Worm (Caenorhabditis elegans): Measurements from ENCODE around the gene irld-20.

irld-20 gene

ce11 chrIII:12755048-12755447 lies 4.1 kb downstream of the irld-20 start, which contains the start of gene srw-10:
Gene srw-10, plus strand, starts transcription at chrIII:12755348.
- TF ChIP-seq hlh-8 (tag; optimal IDR thresholded peaks at IDR 0.05) (no peak), dmd-4 (tag; optimal IDR thresholded peaks at IDR 0.05; ENCODE audit: borderline replicate concordance) (no peak), hlh-30 (tag; optimal IDR thresholded peaks at IDR 0.05; ENCODE audit: insufficient read depth) (no peak), lim-6 (tag; optimal IDR thresholded peaks at IDR 0.05) (no peak), ceh-24 (tag; optimal IDR thresholded peaks at IDR 0.05) (no peak), che-1 (tag; optimal IDR thresholded peaks at IDR 0.05) (no peak), tbx-7 (tag; optimal IDR thresholded peaks at IDR 0.05) (no peak), pha-4 (tag; optimal IDR thresholded peaks at IDR 0.05) (no peak), ceh-30 (tag; optimal IDR thresholded peaks at IDR 0.05) (no peak), rnt-1 (tag; optimal IDR thresholded peaks at IDR 0.05) (no peak), ceh-48 (tag; optimal IDR thresholded peaks at IDR 0.05) (no peak), pqm-1 (tag; optimal IDR thresholded peaks at IDR 0.05) (no peak), unc-3 (GFP tag; conservative IDR thresholded peaks at IDR 0.05) (no peak), unc-3 (tag; optimal IDR thresholded peaks at IDR 0.05) (no peak), pha-2 (tag; optimal IDR thresholded peaks at IDR 0.05) (no peak), K09A11.1 (tag; optimal IDR thresholded peaks at IDR 0.05; ENCODE audit: insufficient read depth) (no peak), syd-9 (tag; optimal IDR thresholded peaks at IDR 0.05) (no peak), ceh-2 (tag; optimal IDR thresholded peaks at IDR 0.05) (no peak), nhr-232 (tag; optimal IDR thresholded peaks at IDR 0.05) (no peak)

DNA sequence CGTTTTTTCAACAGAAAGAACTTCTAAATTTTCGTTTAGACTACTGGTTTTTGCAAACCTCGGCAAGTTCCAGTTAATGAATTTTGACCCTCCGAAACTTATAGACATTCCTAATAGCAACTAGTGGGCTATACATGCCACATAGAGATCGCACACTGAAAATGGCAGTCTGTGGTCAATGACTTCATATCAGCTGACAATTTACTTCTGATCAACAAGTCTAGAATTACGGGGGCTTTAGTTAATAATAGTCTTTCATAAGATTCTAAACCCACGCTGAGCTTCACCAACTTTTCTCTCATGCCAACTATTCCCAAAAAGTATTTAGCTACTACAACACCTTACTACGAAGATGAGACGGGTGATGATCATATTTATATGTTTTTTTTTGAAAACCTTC lies 6.5 kb downstream of the irld-20 start, which contains the start of gene srw-9:
TSS of gene srw-9 (plus strand) at position 301 of the 400 bp plus-strand sequence.
- TF ChIP-seq sdc-2 (tag; optimal IDR thresholded peaks at IDR 0.05) (no peak), mec-3 (tag; optimal IDR thresholded peaks at IDR 0.05; ENCODE audit: borderline replicate concordance) (no peak), unc-86 (tag; optimal IDR thresholded peaks at IDR 0.05) (no peak), hlh-8 (tag; optimal IDR thresholded peaks at IDR 0.05) (no peak), pag-3 (tag; optimal IDR thresholded peaks at IDR 0.05; ENCODE audit: borderline replicate concordance) (no peak), pat-9 (tag; optimal IDR thresholded peaks at IDR 0.05) (no peak), K09A11.1 (tag; optimal IDR thresholded peaks at IDR 0.05; ENCODE audit: insufficient read depth) (no peak), ceh-19 (GFP tag; optimal IDR thresholded peaks at IDR 0.05) (no peak), lim-6 (tag; optimal IDR thresholded peaks at IDR 0.05) (no peak), pha-2 (tag; optimal IDR thresholded peaks at IDR 0.05) (no peak), ahr-1 (tag; optimal IDR thresholded peaks at IDR 0.05) (no peak), nhr-11 (tag; optimal IDR thresholded peaks at IDR 0.05) (no peak), unc-3 (GFP tag; conservative IDR thresholded peaks at IDR 0.05) (no peak), unc-3 (tag; optimal IDR thresholded peaks at IDR 0.05) (no peak), elt-2 (tag; optimal IDR thresholded peaks at IDR 0.05) (no peak), hlh-13 (GFP tag; optimal IDR thresholded peaks at IDR 0.05) (no peak), nfya-1 (tag; optimal IDR thresholded peaks at IDR 0.05) (no peak), fax-1 (tag; optimal IDR thresholded peaks at IDR 0.05) (no peak)

DNA sequence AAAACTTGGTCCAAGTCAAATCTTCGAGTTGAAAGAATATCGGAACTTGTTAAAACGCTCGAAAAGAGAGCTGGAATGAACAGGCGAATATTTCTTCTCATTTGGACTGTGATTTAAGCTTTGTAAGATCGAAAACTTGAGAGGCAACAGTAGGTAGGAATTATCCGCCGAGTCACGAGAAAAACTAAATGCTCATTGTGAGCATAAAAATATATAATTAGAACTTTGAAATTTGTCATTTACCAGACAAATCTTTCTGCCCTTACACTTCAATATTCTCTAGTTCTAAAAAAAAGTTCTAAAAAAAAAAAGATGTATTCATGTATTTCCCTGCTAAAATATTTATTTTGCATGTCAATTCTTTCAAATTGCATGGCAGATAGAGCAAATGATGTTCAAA lies 13.3 kb downstream of the irld-20 start, which contains the start of the genes irld-19 and irld-61:
TSS of gene irld-19 (minus strand) at position 101 of the 400 bp plus-strand sequence.
TSS of gene irld-61 (plus strand) at position 313 of the 400 bp plus-strand sequence.
- TF ChIP-seq ceh-19 (GFP tag; optimal IDR thresholded peaks at IDR 0.05) (no peak), unc-42 (tag; optimal IDR thresholded peaks at IDR 0.05) (no peak), pros-1 (tag; optimal IDR thresholded peaks at IDR 0.05) (no peak), pat-9 (tag; optimal IDR thresholded peaks at IDR 0.05) (no peak), pag-3 (tag; optimal IDR thresholded peaks at IDR 0.05; ENCODE audit: borderline replicate concordance) (no peak), nhr-11 (tag; optimal IDR thresholded peaks at IDR 0.05) (no peak), tbx-7 (tag; optimal IDR thresholded peaks at IDR 0.05) (no peak)

DNA sequence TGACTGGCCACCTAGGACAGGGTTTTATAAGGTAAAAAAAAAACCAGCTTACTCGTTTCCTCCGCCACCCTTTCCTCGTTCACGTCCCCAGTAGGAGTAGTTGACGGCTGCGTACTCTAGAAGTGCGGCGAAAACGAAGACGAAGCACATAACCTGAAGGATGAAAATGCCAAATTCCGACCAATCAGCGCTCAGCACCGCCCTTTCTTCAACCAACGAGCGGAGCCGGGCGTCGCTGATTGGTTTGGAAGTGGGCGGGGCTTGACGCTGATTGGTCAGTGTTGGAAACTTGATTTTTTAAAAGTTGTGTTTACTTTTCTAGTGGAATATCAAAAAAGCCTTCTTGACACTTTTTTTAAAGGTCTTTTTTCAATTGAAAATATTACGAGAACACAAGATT lies 22.8 kb downstream of the irld-20 start:
- TF ChIP-seq hlh-8 (tag; optimal IDR thresholded peaks at IDR 0.05): no peak
- no peak for TF ChIP-seq ztf-16 (tag; optimal IDR thresholded peaks at IDR 0.05)
- TF ChIP-seq hlh-30 (tag; optimal IDR thresholded peaks at IDR 0.05; ENCODE audit: insufficient read depth): no peak
- TF ChIP-seq ceh-24 (tag; optimal IDR thresholded peaks at IDR 0.05): no peak
- no peak for TF ChIP-seq sox-2 (GFP tag; IDR thresholded peaks at IDR 0.05)
- TF ChIP-seq odd-2 (tag; optimal IDR thresholded peaks at IDR 0.05): no peak
- no peak for TF ChIP-seq ceh-19 (GFP tag; optimal IDR thresholded peaks at IDR 0.05)
- TF ChIP-seq pax-1 (tag; optimal IDR thresholded peaks at IDR 0.05): no peak
- peak; percentile 95 for TF ChIP-seq nfya-1 (tag; optimal IDR thresholded peaks at IDR 0.05)

Data from whole organism, late embryonic.